Fruit fly (Drosophila melanogaster) whole organism, larva: Measurements from ENCODE around the gene Ero1L.

ENCODE experiments used
- noc ChIP-seq: fragments of 200-800 bp; sonication (Bioruptor generic); optimal IDR thresholded peaks from 3 replicates; lab custom pipeline; 2019; ENCODE audit warnings: missing biosample characterization, mild to moderate bottlenecking, missing genetic modification characterization, moderate library complexity

Gene Ero1L

DNA sequence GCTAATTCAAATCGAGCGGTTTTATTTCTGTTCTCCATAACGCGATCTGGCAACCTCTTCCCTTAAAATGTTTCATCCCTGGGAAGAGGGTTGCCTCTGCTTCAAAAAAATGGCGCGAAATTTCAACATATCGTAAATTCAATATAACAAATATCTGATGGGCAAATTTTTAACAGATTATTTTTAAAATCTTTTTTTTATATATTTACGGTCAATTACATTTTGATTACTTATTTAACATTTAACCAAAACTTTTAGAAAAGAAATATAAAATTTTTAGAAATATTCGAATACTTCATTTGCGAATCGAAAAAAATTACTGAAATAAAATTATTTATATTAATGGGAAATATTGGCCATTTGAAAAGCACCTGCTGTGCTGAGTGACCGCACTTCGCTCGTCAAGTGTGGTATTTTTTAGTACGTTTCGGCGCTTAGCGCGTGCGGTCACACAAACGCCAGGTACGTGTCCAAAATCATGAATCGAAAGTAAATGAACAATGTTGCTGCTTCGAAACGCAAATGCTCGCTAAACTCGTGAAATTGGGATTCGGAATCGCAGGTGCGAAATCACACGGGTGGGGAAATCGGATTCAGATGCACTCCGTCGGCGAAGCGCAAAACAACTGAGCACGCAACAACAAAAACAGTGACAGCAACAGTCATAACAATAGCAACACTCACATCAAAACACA, at the start of gene Ero1L:
TSS of gene Ero1L (plus strand) at position 448 of the 695 bp plus-strand sequence.
- TF ChIP-seq noc (tag; lab: Kevin White, UChicago) = peak; percentile 39

DNA sequence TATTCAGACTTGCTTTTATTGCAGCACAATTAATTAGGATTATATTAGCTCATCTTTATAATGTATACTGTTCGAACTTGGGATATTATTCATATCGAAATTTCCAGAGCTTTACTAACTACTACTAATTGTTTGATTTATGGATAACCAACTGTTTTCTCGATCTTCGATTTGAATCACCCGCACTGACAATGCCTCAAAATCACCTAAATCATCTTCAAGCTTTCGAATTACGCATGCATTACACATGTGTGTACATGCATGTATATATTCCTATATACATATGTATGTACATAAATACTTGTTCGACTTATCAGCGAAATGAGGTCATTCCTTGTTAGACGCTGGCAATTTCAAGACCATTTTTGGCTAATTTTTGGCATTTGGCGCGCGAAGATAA, 48.6 kb upstream of the Ero1L start:
- no peak for TF ChIP-seq noc (tag; lab: Kevin White, UChicago)

DNA sequence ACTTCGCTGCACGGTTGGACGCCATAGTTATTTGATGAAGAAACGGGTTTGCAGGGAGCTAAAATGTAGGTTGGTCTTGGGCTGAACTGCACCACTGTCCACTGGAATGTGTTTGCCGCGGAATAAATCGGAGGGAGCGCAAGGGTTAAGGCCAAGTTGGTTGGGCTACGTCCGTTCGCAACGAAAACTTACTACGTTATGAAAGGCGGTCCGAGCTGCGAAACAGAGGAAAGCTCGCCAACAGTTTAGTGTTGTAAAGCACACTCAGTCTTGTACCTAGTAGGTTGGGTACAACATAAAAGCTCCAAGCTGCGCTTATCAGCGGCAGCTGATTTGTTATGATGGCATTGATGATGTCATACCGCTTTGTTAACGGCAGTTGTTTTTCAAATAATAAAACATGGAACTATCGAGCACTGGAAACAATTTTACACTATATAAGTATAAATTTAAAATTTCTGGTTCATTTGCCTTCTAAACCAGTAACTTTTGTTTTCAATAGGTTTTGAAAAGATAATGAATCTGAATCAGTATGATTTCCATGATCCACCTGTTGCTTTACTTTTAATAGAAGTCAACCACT, 47.9 kb upstream of the Ero1L start, which contains the start of gene Chd64:
TSS of gene Chd64 (minus strand) at position 204 of the 583 bp plus-strand sequence.
- peak; percentile 39 for TF ChIP-seq noc (tag; lab: Kevin White, UChicago)

DNA sequence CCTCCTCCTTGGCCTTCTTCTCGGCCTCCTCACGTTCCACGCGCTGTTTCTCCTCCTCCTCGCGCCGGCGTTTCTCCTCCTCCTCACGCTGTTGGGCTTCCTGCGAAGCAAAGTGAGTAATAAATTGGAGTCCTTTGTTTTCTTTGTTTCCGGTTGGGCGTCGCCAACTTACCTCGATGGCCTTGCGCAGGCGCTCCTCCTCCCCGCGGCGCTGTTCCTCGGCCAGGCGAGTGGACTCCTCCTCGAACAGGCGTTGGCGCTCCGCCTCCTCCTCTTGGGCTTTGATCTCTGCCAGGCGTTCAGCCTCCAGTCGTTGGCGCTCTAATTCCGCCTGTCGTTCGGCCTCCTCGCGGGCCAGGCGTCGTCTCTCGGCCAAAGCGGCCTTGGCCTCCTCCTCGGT, 44.5 kb upstream of the Ero1L start:
- TF ChIP-seq noc (tag; lab: Kevin White, UChicago) = no peak

DNA sequence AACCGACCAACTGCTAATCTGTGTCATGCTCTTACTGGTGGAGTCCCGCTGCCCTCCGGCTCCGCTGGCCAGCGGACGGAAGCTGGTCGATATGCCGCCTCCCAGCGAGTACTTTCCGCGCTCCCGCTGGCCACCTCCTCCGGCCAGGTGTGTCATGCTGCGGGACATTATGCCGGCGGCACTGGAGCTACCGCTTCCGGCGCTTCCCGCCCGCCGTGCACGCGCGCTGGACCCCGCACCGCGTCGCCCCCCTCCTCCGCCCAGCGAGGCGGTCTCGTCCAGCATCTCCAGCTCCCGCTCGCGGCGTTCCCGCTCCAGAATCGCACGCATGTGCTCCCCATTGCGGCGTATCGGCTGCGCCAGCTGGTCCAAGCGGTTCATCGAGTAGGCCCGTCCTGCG, 41.6 kb upstream of the Ero1L start:
- no peak for TF ChIP-seq noc (tag; lab: Kevin White, UChicago)

DNA sequence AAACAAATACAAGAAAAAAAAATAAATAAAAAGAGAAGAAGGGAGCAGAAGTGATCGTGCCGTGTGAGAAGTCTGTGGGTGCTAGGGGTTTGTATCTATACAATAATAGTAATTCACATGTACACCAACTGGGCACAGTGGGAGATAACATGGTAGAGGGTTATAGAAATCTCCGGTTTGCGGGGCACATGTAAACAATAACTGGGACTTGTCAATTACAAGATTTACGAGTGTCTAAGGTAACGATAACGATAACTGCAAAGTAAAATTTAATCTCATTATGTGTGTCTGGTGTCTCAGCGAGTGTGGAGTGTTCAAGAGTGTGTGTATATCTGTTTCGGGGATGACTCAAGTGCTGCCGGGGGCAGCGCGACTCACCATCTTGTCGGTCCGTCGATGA, 39.5 kb upstream of the Ero1L start:
- no peak for TF ChIP-seq noc (tag; lab: Kevin White, UChicago)

DNA sequence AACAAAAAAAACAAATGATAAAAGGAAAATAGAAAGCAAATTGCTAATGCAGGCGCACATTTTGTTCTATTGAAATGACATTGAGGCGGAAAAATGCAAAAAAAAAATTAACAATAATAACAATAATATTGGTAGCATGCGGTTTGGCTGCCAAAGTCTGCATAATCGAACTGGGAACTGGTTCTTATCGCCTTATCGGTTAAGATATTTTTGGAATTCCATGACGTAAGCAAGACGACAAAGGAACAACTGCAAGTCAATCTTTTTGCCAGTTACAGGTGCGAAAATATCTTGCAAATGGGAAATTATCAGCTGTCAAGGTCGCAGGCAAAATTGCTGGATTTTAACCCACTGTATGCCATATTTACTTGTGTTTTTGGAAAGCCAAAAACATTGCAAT, 37.6 kb upstream of the Ero1L start:
- no peak for TF ChIP-seq noc (tag; lab: Kevin White, UChicago)

DNA sequence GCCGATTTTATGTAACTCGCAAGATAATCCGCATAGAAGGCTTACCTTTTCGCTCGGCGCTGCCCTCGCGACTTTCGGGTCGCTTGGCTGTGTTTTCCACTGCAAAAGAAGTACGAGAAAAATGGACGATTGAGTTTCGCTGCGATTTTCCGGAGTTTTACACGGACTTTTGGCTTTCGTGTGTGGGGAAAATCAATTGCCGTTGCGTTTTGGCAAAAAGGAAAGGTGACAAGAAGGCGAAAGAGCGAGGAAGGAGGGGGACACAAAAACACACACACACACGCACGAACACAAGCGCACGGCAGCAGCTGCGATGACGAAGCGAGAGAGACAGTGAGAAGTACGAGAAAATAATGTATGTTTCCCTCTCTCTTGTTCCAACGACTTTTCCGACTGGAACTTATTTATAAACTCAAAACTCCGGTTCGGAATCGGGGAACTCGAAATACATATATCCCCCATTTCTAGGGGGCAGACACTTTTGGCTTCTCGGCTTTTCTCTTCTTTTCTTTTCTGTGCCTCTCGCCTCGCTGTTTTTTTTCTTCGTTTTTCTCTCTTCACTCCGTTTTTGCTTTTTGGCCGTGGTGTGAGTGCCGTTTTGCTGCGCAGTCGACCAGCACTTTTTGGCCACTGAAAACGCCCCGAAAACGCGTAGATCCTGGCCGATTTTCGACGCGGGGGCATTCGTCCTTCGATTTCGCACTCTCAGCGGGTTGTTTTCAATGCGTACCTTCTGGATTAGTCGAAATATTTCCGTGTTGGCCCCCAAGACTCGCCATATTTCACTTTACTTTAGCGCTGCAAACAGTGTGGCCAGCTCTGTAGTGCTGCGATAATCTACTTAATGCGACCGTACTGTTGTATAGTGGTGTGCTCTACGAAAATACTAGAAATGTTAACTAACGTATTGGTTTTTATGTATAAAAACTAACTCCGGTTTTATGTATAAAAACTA, 36.2 kb upstream of the Ero1L start, which contains the start of gene ens:
TSS of gene ens (minus strand) at position 827 of the 955 bp plus-strand sequence.
- TF ChIP-seq noc (tag; lab: Kevin White, UChicago) = no peak

DNA sequence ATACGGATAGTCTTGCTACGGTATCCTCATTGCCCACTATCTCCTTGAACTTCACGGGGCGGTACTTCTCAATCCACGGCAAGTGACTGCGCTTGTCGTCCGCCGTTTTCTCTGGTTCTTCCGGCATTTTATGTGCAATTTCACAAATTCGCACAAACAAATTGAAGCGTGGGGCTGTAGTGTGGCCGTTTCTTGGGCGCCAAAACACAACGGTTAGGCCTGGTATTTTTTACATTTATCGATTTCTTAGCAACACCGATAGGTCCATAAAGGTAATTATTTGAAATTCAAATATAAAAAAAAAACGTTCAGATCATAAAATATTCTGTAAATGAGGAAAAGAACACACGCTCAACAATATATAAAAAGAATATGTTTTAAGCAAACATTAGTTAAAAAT, 34.3 kb upstream of the Ero1L start, which contains the start of gene RfC4:
TSS of gene RfC4 (minus strand) at position 182 of the 400 bp plus-strand sequence.
- no peak for TF ChIP-seq noc (tag; lab: Kevin White, UChicago)

DNA sequence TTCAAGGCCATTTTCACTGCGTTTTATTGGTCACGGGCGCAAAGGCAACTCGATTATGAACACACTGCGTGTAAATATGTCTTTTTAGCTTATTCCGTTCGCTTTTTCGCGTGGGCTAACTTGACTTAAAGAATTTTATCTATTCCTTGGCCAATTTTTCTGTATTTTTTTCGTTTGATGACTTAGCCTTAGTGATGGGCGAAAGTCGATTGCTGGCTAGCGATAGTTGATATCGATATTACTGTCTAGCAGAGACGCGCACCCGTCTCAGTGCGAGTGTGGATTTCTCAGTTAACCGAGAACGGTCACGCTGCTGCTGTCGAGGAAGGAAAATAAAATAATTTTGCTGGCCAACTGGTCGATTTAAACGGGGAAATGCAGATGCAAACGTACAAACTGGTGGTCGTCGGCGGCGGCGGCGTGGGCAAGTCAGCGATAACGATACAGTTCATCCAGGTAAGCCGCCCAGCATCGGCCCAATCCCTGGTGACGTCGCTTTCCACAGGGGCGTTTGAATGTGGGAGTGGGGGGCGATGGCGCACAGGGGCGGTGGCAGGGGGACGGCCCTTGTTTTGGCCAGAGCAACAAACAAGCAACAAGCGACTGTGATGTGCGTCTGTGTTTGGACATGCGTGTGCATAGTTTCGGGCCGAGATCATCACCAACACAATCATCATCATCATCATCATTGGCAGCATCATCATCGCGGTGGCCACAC, 31.2 kb upstream of the Ero1L start, which contains the start of the genes Rop and Ras64B:
TSS of gene Rop (minus strand) at position 193 of the 718 bp plus-strand sequence.
TSS of gene Ras64B (plus strand) at position 273 of the 718 bp plus-strand sequence.
- peak; percentile 27 for TF ChIP-seq noc (tag; lab: Kevin White, UChicago)

DNA sequence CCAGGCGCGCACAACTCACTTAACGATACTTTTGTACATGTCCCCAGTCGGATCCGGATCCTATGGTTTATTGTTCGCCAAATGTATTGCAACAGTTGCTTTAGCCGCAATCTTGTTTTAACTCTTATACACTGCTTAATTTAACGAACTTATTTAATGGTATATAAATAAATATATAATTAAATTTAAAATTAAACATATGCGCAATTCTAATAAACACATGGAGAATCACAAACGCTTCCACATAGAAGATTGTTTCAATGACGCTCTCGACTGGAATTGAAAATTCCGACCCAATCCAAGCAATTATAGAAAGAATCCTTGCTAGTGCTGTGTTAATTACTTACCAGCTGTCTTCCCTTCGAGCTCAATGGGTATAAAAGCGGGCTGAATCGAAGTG, 29.0 kb upstream of the Ero1L start, which contains the start of gene Akh:
TSS of gene Akh (plus strand) at position 301 of the 400 bp plus-strand sequence.
- TF ChIP-seq noc (tag; lab: Kevin White, UChicago) = no peak

DNA sequence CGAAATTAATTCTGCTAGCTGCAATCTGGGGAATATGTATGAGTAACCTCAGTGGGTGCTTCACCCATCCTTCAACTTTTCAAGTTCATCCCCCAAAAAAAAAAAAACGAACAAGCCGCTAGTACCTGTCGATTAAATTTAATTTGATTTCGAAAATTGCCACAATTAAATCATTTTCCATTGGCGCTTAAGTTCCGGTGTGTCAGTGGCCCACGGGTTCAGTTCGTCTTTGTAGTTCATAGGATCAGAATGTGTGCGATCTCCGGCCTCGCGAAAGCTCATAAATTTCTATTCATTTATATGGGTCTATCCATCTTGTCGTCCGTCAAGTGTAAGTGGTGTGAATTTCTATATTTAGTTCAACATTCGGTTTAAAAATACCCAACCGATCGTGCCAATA, 28.1 kb upstream of the Ero1L start, which contains the start of gene CG32260:
TSS of gene CG32260 (plus strand) at position 301 of the 400 bp plus-strand sequence.
- TF ChIP-seq noc (tag; lab: Kevin White, UChicago) = no peak

DNA sequence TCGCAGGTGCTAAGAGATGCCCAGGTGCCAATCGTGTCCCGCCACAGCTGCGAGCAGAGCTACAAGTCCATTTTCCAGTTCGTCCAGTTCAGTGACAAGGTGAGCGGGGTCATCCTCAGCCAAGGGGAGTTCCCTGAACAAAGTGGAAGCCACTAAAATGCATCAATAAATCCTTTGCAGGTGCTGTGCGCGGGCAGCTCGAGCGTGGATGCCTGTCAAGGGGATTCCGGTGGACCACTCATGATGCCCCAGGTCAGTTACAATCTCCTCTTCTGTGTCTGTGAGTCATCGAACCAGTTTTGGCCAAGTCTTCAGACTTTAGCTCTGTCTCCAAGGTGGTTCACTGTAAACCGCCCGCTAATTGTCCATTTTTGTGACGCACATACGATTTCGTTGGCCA, 25.0 kb upstream of the Ero1L start:
- no peak for TF ChIP-seq noc (tag; lab: Kevin White, UChicago)

DNA sequence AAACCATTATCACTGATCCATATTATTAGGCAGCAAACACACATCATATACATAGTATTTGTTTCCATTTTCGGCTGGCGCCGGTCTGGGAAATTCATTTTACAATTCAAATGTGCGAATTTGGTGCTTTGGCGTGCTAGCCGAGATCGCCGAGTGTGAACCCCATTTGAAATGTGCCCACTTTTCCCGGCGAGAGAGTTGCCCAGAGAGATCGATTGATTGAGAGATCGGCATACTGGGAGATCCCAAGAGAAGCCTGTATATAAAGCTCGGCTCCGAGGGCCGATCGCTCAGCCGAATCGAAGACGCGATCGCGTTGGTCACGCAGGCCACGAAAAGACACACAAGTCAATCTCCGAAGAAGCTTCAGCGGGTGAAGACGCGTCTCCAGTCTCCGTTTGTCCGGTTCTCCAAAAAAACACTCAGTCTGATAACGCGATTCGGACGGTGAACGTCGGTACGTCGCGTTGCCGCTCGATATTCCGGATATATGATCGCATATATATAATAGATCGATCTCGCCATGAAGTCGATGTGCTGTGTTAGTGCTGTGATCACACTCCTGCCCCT, 21.7 kb upstream of the Ero1L start, which contains the start of gene CG1299:
TSS of gene CG1299 (plus strand) at position 291 of the 570 bp plus-strand sequence.
- TF ChIP-seq noc (tag; lab: Kevin White, UChicago) = no peak
